Fruit fly (Drosophila melanogaster) whole organism, prepupa: ENCODE measurements around the gene CG42635.

ENCODE experiments used
- CG11762 ChIP-seq: fragments of 200-800 bp; sonication (Bioruptor generic); optimal IDR thresholded peaks from 3 replicates; lab custom pipeline; 2016; ENCODE audit warnings: missing biosample characterization, missing genetic modification characterization; ENCODE audit not compliant: insufficient read depth
- CG3919 ChIP-seq: fragments of 200-800 bp; sonication (Bioruptor generic); optimal IDR thresholded peaks from 3 replicates; lab custom pipeline; 2016; ENCODE audit warnings: missing biosample characterization, missing genetic modification characterization
- CG6276 ChIP-seq: fragments of 200-800 bp; sonication (Bioruptor generic); optimal IDR thresholded peaks from 2 replicates; lab custom pipeline; 2017; ENCODE audit warnings: missing biosample characterization, mild to moderate bottlenecking, missing genetic modification characterization
- Gug ChIP-seq: fragments of 200-800 bp; sonication (Bioruptor generic); IDR thresholded peaks from 2 replicates; pipeline ENCODE4 v1.3.6; 2022; ENCODE audit warnings: missing biosample characterization, missing genetic modification characterization
- Met ChIP-seq: fragments of 200-800 bp; sonication (Bioruptor generic); optimal IDR thresholded peaks from 3 replicates; lab custom pipeline; 2016; ENCODE audit warnings: missing biosample characterization, missing genetic modification characterization
- dsx ChIP-seq: fragments of 200-800 bp; optimal IDR thresholded peaks from 3 replicates; lab custom pipeline; 2019; ENCODE audit warnings: missing biosample characterization, mild to moderate bottlenecking, missing genetic modification characterization, moderate library complexity; ENCODE audit not compliant: poor library complexity, severe bottlenecking

dm6 chr2L:17963071-17963567, 44.6 kb upstream of the CG42635 start, which contains the start of gene CG5674:
- TF ChIP-seq Gug (GFP tag; lab: Robert Waterston, UW) (no peak), CG3919 (GFP tag; lab: Kevin White, UChicago) (peak; percentile 40), CG11762 (GFP tag; lab: Kevin White, UChicago) (no peak), CG6276 (no peak), Met (GFP tag; lab: Kevin White, UChicago) (no peak), dsx (GFP tag; lab: Kevin White, UChicago) (no peak)
